Fruit fly (Drosophila melanogaster) whole organism, embryonic: ENCODE results near the gene Pi3K21B.

Source experiments
- Blimp-1 ChIP-seq: fragments of 200-800 bp; sonication (Bioruptor generic); optimal IDR thresholded peaks from 3 replicates; lab custom pipeline; 2018; ENCODE audit warnings: missing biosample characterization, missing genetic modification characterization, mild to moderate bottlenecking, moderate library complexity, missing genetic modification reagents
- CG10321 ChIP-seq: fragments of 200-800 bp; sonication (Bioruptor generic); IDR thresholded peaks from 2 replicates; pipeline ENCODE4 v1.3.6; 2022; ENCODE audit warnings: missing biosample characterization, missing genetic modification characterization
- CG10565 ChIP-seq: fragments of 200-800 bp; sonication (Bioruptor generic); optimal IDR thresholded peaks from 3 replicates; lab custom pipeline; 2016; ENCODE audit warnings: missing biosample characterization, mild to moderate bottlenecking, missing genetic modification characterization
- CG10654 ChIP-seq: fragments of 200-800 bp; sonication (Bioruptor generic); optimal IDR thresholded peaks from 2 replicates; lab custom pipeline; 2016; ENCODE audit warnings: missing biosample characterization, missing genetic modification characterization
- CG13287 ChIP-seq: fragments of 200-800 bp; sonication (Bioruptor generic); IDR thresholded peaks from 2 replicates; pipeline ENCODE4 v1.3.6; 2022; ENCODE audit warnings: missing biosample characterization, missing genetic modification characterization; ENCODE audit not compliant: partially characterized antibody
- CG15269 ChIP-seq: fragments of 200-800 bp; sonication (Bioruptor generic); optimal IDR thresholded peaks from 2 replicates; lab custom pipeline; 2018; ENCODE audit warnings: missing biosample characterization, mild to moderate bottlenecking, missing genetic modification characterization, moderate library complexity
- CG1647 ChIP-seq: fragments of 200-800 bp; sonication (Bioruptor generic); optimal IDR thresholded peaks from 3 replicates; lab custom pipeline; 2016; ENCODE audit warnings: missing biosample characterization, missing genetic modification characterization
- CG18764 ChIP-seq: fragments of 200-800 bp; sonication (Bioruptor generic); optimal IDR thresholded peaks from 3 replicates; lab custom pipeline; 2016; ENCODE audit warnings: missing biosample characterization, missing genetic modification characterization
- CG30403 ChIP-seq: fragments of 200-800 bp; sonication (Bioruptor generic); optimal IDR thresholded peaks from 3 replicates; lab custom pipeline; 2016; ENCODE audit warnings: missing biosample characterization, missing genetic modification characterization
- CG3065 ChIP-seq: fragments of 200-800 bp; sonication (Bioruptor generic); optimal IDR thresholded peaks from 2 replicates; lab custom pipeline; 2016; ENCODE audit warnings: missing biosample characterization, missing genetic modification characterization
- CG3281 ChIP-seq: fragments of 200-800 bp; sonication (Bioruptor generic); optimal IDR thresholded peaks from 3 replicates; lab custom pipeline; 2017; ENCODE audit warnings: missing biosample characterization, mild to moderate bottlenecking, missing genetic modification characterization
- CG4404 ChIP-seq: fragments of 200-800 bp; sonication (Bioruptor generic); IDR thresholded peaks from 2 replicates; pipeline ENCODE4 v1.3.6; 2022; ENCODE audit warnings: missing biosample characterization, missing genetic modification characterization
- CG5953 ChIP-seq: fragments of 200-800 bp; sonication (Bioruptor generic); IDR thresholded peaks from 2 replicates; pipeline ENCODE4 v1.3.6; 2022; ENCODE audit warnings: missing biosample characterization, missing genetic modification characterization
- CG6791 ChIP-seq: fragments of 200-800 bp; sonication (Bioruptor generic); IDR thresholded peaks from 3 replicates; pipeline ENCODE4 v1.3.6; 2022; ENCODE audit warnings: missing biosample characterization, missing genetic modification characterization; ENCODE audit not compliant: partially characterized antibody
- CG8478 ChIP-seq: fragments of >200 bp; optimal IDR thresholded peaks from 2 replicates; lab custom pipeline; 2018
- CG8765 ChIP-seq: fragments of 200-800 bp; sonication (Bioruptor generic); IDR thresholded peaks from 2 replicates; pipeline ENCODE4 v1.3.6; 2022; ENCODE audit warnings: missing biosample characterization, missing genetic modification characterization
- CG9437 ChIP-seq: fragments of 200-800 bp; sonication (Bioruptor generic); optimal IDR thresholded peaks from 2 replicates; lab custom pipeline; 2018; ENCODE audit warnings: missing biosample characterization, mild to moderate bottlenecking, missing genetic modification characterization
- D ChIP-seq, 2 experiments: fragments of 200-800 bp in 1 of 2; fragments of >200 bp in 1 of 2; sonication (Bioruptor generic) in 1 of 2; optimal IDR thresholded peaks; 2 replicates in 1 of 2; 3 replicates in 1 of 2; lab custom pipeline; 2017; ENCODE audit warnings: mild to moderate bottlenecking in 1 of 2, missing biosample characterization in 1 of 2, missing genetic modification characterization in 1 of 2, missing genetic modification reagents in 1 of 2
- E2f2 ChIP-seq: fragments of 200-800 bp; sonication (Bioruptor generic); IDR thresholded peaks from 2 replicates; pipeline ENCODE4 v1.3.6; 2022; ENCODE audit warnings: missing biosample characterization, missing genetic modification characterization
- HLH3B ChIP-seq: fragments of 200-800 bp; sonication (Bioruptor generic); IDR thresholded peaks from 2 replicates; pipeline ENCODE4 v1.3.6; 2022; ENCODE audit warnings: missing biosample characterization, missing genetic modification characterization
- Hr78 ChIP-seq, 2 experiments: fragments of 200-800 bp in 1 of 2; fragments of >200 bp in 1 of 2; sonication (Bioruptor generic) in 1 of 2; optimal IDR thresholded peaks; 2 replicates each; lab custom pipeline; 2017 to 2019; ENCODE audit warnings: missing biosample characterization in 2 of 2, missing genetic modification characterization in 2 of 2, mild to moderate bottlenecking in 1 of 2, moderate library complexity in 1 of 2
- NC2α ChIP-seq: fragments of 200-800 bp; sonication (Bioruptor generic); optimal IDR thresholded peaks from 2 replicates; lab custom pipeline; 2016; ENCODE audit warnings: missing biosample characterization, missing genetic modification characterization
- Rfx ChIP-seq: fragments of 200-800 bp; sonication (Bioruptor generic); IDR thresholded peaks from 2 replicates; pipeline ENCODE4 v1.3.6; 2022; ENCODE audit warnings: missing biosample characterization, missing genetic modification characterization
- Side ChIP-seq: fragments of 200-800 bp; sonication (Bioruptor generic); optimal IDR thresholded peaks from 2 replicates; lab custom pipeline; 2016; ENCODE audit warnings: missing biosample characterization, missing genetic modification characterization
- Six4 ChIP-seq: fragments of 200-800 bp; sonication (Bioruptor generic); optimal IDR thresholded peaks from 2 replicates; lab custom pipeline; 2016; ENCODE audit warnings: missing biosample characterization, missing genetic modification characterization
- Ssrp ChIP-seq: fragments of 200-800 bp; sonication (Bioruptor generic); optimal IDR thresholded peaks from 2 replicates; lab custom pipeline; 2018; ENCODE audit warnings: missing biosample characterization, mild to moderate bottlenecking, missing genetic modification characterization, moderate library complexity
- chm ChIP-seq: fragments of 200-800 bp; sonication (Bioruptor generic); IDR thresholded peaks from 2 replicates; pipeline ENCODE4 v1.3.6; 2022; ENCODE audit warnings: missing biosample characterization, missing genetic modification characterization
- crc ChIP-seq: fragments of 200-800 bp; sonication (Bioruptor generic); optimal IDR thresholded peaks from 2 replicates; lab custom pipeline; 2016; ENCODE audit warnings: missing biosample characterization, missing genetic modification characterization
- danr ChIP-seq: fragments of 200-800 bp; sonication (Bioruptor generic); IDR thresholded peaks from 2 replicates; pipeline ENCODE4 v1.3.6; 2022; ENCODE audit warnings: missing biosample characterization, missing genetic modification characterization
- dati ChIP-seq: fragments of 200-800 bp; sonication (Bioruptor generic); IDR thresholded peaks from 2 replicates; pipeline ENCODE4 v1.3.6; 2022; ENCODE audit warnings: missing biosample characterization, missing genetic modification characterization
- eve ChIP-seq, 2 experiments: fragments of >200 bp; optimal IDR thresholded peaks; 2 replicates each; lab custom pipeline; 2017; ENCODE audit warnings: missing biosample characterization in 2 of 2, missing genetic modification characterization in 2 of 2
- gem ChIP-seq: fragments of 200-800 bp; sonication (Bioruptor generic); optimal IDR thresholded peaks from 2 replicates; lab custom pipeline; 2019; ENCODE audit warnings: missing biosample characterization, mild to moderate bottlenecking, missing genetic modification characterization, moderate library complexity
- grau ChIP-seq: fragments of 200-800 bp; optimal IDR thresholded peaks from 3 replicates; lab custom pipeline; 2019; ENCODE audit warnings: missing biosample characterization, mild to moderate bottlenecking, missing genetic modification characterization, moderate library complexity
- ham ChIP-seq: fragments of 200-800 bp; sonication (Bioruptor generic); IDR thresholded peaks from 2 replicates; pipeline ENCODE4 v1.3.6; 2022; ENCODE audit warnings: missing biosample characterization, missing genetic modification characterization
- lab ChIP-seq: fragments of 200-800 bp; sonication (Bioruptor generic); optimal IDR thresholded peaks from 3 replicates; lab custom pipeline; 2017; ENCODE audit warnings: missing biosample characterization, missing genetic modification characterization, mild to moderate bottlenecking, moderate library complexity, missing genetic modification reagents
- mirr ChIP-seq: fragments of 200-800 bp; sonication (Bioruptor generic); optimal IDR thresholded peaks from 3 replicates; lab custom pipeline; 2018; ENCODE audit warnings: missing biosample characterization, mild to moderate bottlenecking, missing genetic modification characterization
- nerfin-1 ChIP-seq: fragments of 200-800 bp; sonication (Bioruptor generic); optimal IDR thresholded peaks from 3 replicates; lab custom pipeline; 2019; ENCODE audit warnings: missing biosample characterization, mild to moderate bottlenecking, missing genetic modification characterization, moderate library complexity
- otp ChIP-seq: fragments of 200-800 bp; sonication (Bioruptor generic); IDR thresholded peaks from 3 replicates; pipeline ENCODE4, ENCODE4 v1.3.6; 2022; ENCODE audit warnings: missing biosample characterization, missing genetic modification characterization
- peb ChIP-seq: fragments of 200-800 bp; sonication (Bioruptor generic); IDR thresholded peaks from 2 replicates; pipeline ENCODE4 v1.3.6; 2022; ENCODE audit warnings: missing biosample characterization, missing genetic modification characterization
- pita ChIP-seq: fragments of 200-800 bp; sonication (Bioruptor generic); optimal IDR thresholded peaks from 2 replicates; lab custom pipeline; 2017; ENCODE audit warnings: missing biosample characterization, mild to moderate bottlenecking, missing genetic modification characterization
- ssp ChIP-seq: fragments of 200-800 bp; sonication (Bioruptor generic); IDR thresholded peaks from 2 replicates; pipeline ENCODE4 v1.3.6; 2022; ENCODE audit warnings: missing biosample characterization, missing genetic modification characterization
- stwl ChIP-seq: fragments of 200-800 bp; sonication (Bioruptor generic); optimal IDR thresholded peaks from 3 replicates; lab custom pipeline; 2018; ENCODE audit warnings: missing biosample characterization, mild to moderate bottlenecking, missing genetic modification characterization, moderate library complexity
- tap ChIP-seq: fragments of 200-800 bp; optimal IDR thresholded peaks from 3 replicates; lab custom pipeline; 2019; ENCODE audit warnings: missing biosample characterization, mild to moderate bottlenecking, missing genetic modification characterization, moderate library complexity
- toy ChIP-seq: fragments of 200-800 bp; sonication (Bioruptor generic); IDR thresholded peaks from 2 replicates; pipeline ENCODE4 v1.3.6; 2022; ENCODE audit warnings: missing biosample characterization, missing genetic modification characterization
- tup ChIP-seq: fragments of 200-800 bp; sonication (Bioruptor generic); optimal IDR thresholded peaks from 2 replicates; lab custom pipeline; 2016; ENCODE audit warnings: missing biosample characterization, mild to moderate bottlenecking, missing genetic modification characterization, moderate library complexity
- usp ChIP-seq: fragments of >200 bp; optimal IDR thresholded peaks from 2 replicates; lab custom pipeline; 2017; ENCODE audit warnings: missing biosample characterization, missing genetic modification characterization
- vvl ChIP-seq: fragments of 200-800 bp; sonication (Bioruptor generic); IDR thresholded peaks from 2 replicates; pipeline ENCODE4 v1.3.6; 2022; ENCODE audit warnings: missing biosample characterization, missing genetic modification characterization
- wdn ChIP-seq: fragments of 200-800 bp; sonication (Bioruptor generic); IDR thresholded peaks from 2 replicates; pipeline ENCODE4 v1.3.6; 2022; ENCODE audit warnings: missing biosample characterization, missing genetic modification characterization
- zen2 ChIP-seq: fragments of 200-800 bp; sonication (Bioruptor generic); IDR thresholded peaks from 3 replicates; pipeline ENCODE4 v1.3.6; 2022; ENCODE audit warnings: missing biosample characterization, missing genetic modification characterization; ENCODE audit not compliant: partially characterized antibody

Pi3K21B gene

dm6 chr2L:297480-298284 lies at the start of gene Pi3K21B (continued):
- TF ChIP-seq Blimp-1 (GFP tag; lab: Kevin White, UChicago) = peak; percentile 87
- peak; percentile 94 for TF ChIP-seq CG3281 (GFP tag; lab: Kevin White, UChicago)
- TF ChIP-seq danr = 0 out of 2 replicates have a peak, but pooled peaks have one; percentile 31
- peak; percentile 100 for TF ChIP-seq CG9437 (GFP tag; lab: Kevin White, UChicago)
- TF ChIP-seq CG4404 = peak; percentile 77
- TF ChIP-seq Rfx (GFP tag; lab: Robert Waterston, UW) = peak; percentile 96
- TF ChIP-seq gem (tag; lab: Kevin White, UChicago) = peak; percentile 95
- peak; percentile 75 for TF ChIP-seq NC2α (GFP tag; lab: Kevin White, UChicago)
- peak; percentile 59 for TF ChIP-seq CG8765 (GFP tag; lab: Robert Waterston, UW)
- no peak for TF ChIP-seq zen2 (GFP tag; lab: Robert Waterston, UW)
- TF ChIP-seq mirr = peak; percentile 73
- TF ChIP-seq usp = no peak
- TF ChIP-seq vvl = peak; percentile 91
- TF ChIP-seq toy (GFP tag; lab: Robert Waterston, UW) = 0 out of 2 replicates have a peak, but pooled peaks have one; percentile 43
- TF ChIP-seq chm (GFP tag; lab: Robert Waterston, UW) = peak; percentile 90
- peak; percentile 44; the same call in 1 of the 2 replicates for TF ChIP-seq CG13287 (GFP tag; lab: Robert Waterston, UW)
- TF ChIP-seq CG10321 (GFP tag; lab: Robert Waterston, UW) = peak; percentile 20; the same call in 1 of the 2 replicates
- TF ChIP-seq CG8478 (lab: Kevin White, UChicago) = peak; percentile 78
- TF ChIP-seq HLH3B (GFP tag; lab: Robert Waterston, UW) = peak; percentile 69
- TF ChIP-seq CG1647 (GFP tag; lab: Kevin White, UChicago) = peak; percentile 95
- peak; percentile 84 for TF ChIP-seq Six4 (GFP tag; lab: Kevin White, UChicago)
- TF ChIP-seq nerfin-1 (tag; lab: Kevin White, UChicago) = peak; percentile 82
- no peak for TF ChIP-seq D (optimal IDR thresholded peaks at IDR 0.05; lab: Kevin White, UChicago)
- TF ChIP-seq D (GFP tag; optimal IDR thresholded peaks at IDR 0.05; lab: Kevin White, UChicago) = peak; percentile 77
- TF ChIP-seq CG18764 (GFP tag; lab: Kevin White, UChicago) = peak; percentile 81
- TF ChIP-seq lab (GFP tag; lab: Kevin White, UChicago) = peak; percentile 92
- TF ChIP-seq CG10654 (GFP tag; lab: Kevin White, UChicago) = peak; percentile 86
- TF ChIP-seq CG3065 = peak; percentile 70
- peak; percentile 73 for TF ChIP-seq CG6791
- peak; percentile 77 for TF ChIP-seq CG10565 (GFP tag; lab: Kevin White, UChicago)
- TF ChIP-seq pita (GFP tag; lab: Kevin White, UChicago) = no peak
- TF ChIP-seq otp (GFP tag; lab: Robert Waterston, UW) = peak; percentile 84
- TF ChIP-seq Ssrp (tag; lab: Kevin White, UChicago) = peak; percentile 90
- peak in 1 of 2 experiments; percentile 27 for TF ChIP-seq Hr78 (GFP tag; optimal IDR thresholded peaks at IDR 0.05; lab: Kevin White, UChicago)
- 0 out of 2 replicates have a peak, but pooled peaks have one; percentile 13 for TF ChIP-seq dati (GFP tag; lab: Robert Waterston, UW)
- peak; percentile 82 for TF ChIP-seq CG5953 (GFP tag; lab: Robert Waterston, UW)
- TF ChIP-seq CG15269 (tag; lab: Kevin White, UChicago) = peak; percentile 93
- peak; percentile 74 for TF ChIP-seq tap (tag; lab: Kevin White, UChicago)
- TF ChIP-seq ssp (GFP tag; lab: Robert Waterston, UW) = peak; percentile 84
- TF ChIP-seq E2f2 (GFP tag; lab: Robert Waterston, UW) = peak; percentile 88
- peak; percentile 77 for TF ChIP-seq crc (GFP tag; lab: Kevin White, UChicago)
- TF ChIP-seq tup (GFP tag; lab: Kevin White, UChicago) = peak; percentile 90
- TF ChIP-seq ham (GFP tag; lab: Robert Waterston, UW) = peak; percentile 83
- peak; percentile 93 for TF ChIP-seq stwl (tag; lab: Kevin White, UChicago)
- TF ChIP-seq grau = peak; percentile 90
- TF ChIP-seq CG30403 (GFP tag; lab: Kevin White, UChicago) = peak; percentile 96
- no peak for TF ChIP-seq eve (GFP tag; optimal IDR thresholded peaks at IDR 0.05; lab: Kevin White, UChicago)
- peak; percentile 83 for TF ChIP-seq wdn (GFP tag; lab: Robert Waterston, UW)
- peak; percentile 70 for TF ChIP-seq peb (GFP tag; lab: Robert Waterston, UW)
- TF ChIP-seq Side (GFP tag; lab: Kevin White, UChicago) = peak; percentile 88
